Fruit fly (Drosophila melanogaster) whole organism, wandering third instar larva: ENCODE measurements around the gene Ugt304A1.
A peak's percentile ranks its signal among the peaks of the same experiment; 100 is the strongest.

Experiments used
- Abd-B ChIP-seq: fragments of >200 bp; optimal IDR thresholded peaks from 2 replicates; lab custom pipeline; 2017; ENCODE audit warnings: missing biosample characterization, missing genetic modification characterization
- CG32264 ChIP-seq: fragments of 200-800 bp; sonication (Bioruptor generic); optimal IDR thresholded peaks from 2 replicates; lab custom pipeline; 2016; ENCODE audit warnings: missing biosample characterization, missing genetic modification characterization
- CG9705 ChIP-seq: fragments of 200-800 bp; sonication (Bioruptor generic); optimal IDR thresholded peaks from 2 replicates; lab custom pipeline; 2018; ENCODE audit warnings: missing biosample characterization, mild to moderate bottlenecking, missing genetic modification characterization
- CrebA ChIP-seq: fragments of 200-800 bp; sonication (Bioruptor generic); optimal IDR thresholded peaks from 2 replicates; lab custom pipeline; 2016; ENCODE audit warnings: missing biosample characterization, mild to moderate bottlenecking, missing genetic modification characterization, borderline replicate concordance
- Dfd ChIP-seq: fragments of >200 bp; optimal IDR thresholded peaks from 2 replicates; lab custom pipeline; 2017; ENCODE audit warnings: missing biosample characterization, missing genetic modification characterization
- Dif ChIP-seq: fragments of 200-275, 200-300 bp; sonication (Bioruptor generic); optimal IDR thresholded peaks from 2 replicates; lab custom pipeline; 2018; ENCODE audit warnings: missing biosample characterization, missing genetic modification characterization; ENCODE audit not compliant: partially characterized antibody
- GATAd ChIP-seq: sonication (Bioruptor generic); optimal IDR thresholded peaks from 2 replicates; lab custom pipeline; 2016; ENCODE audit warnings: missing biosample characterization, missing genetic modification characterization
- HLH106 ChIP-seq: fragments of 200-800 bp; optimal IDR thresholded peaks from 3 replicates; lab custom pipeline; 2019; ENCODE audit warnings: missing biosample characterization, mild to moderate bottlenecking, missing genetic modification characterization, moderate library complexity
- Hnf4 ChIP-seq: fragments of 200-800 bp; sonication (Bioruptor generic); optimal IDR thresholded peaks from 2 replicates; lab custom pipeline; 2016; ENCODE audit warnings: missing biosample characterization, mild to moderate bottlenecking, missing genetic modification characterization
- Hr78 ChIP-seq: fragments of >200 bp; optimal IDR thresholded peaks from 2 replicates; lab custom pipeline; 2017; ENCODE audit warnings: missing biosample characterization, missing genetic modification characterization
- Hr83 ChIP-seq: fragments of 200-300 bp; sonication (Bioruptor generic); optimal IDR thresholded peaks from 2 replicates; lab custom pipeline; 2016; ENCODE audit warnings: missing biosample characterization, mild to moderate bottlenecking, missing genetic modification characterization, moderate library complexity; ENCODE audit not compliant: poor library complexity, severe bottlenecking
- Jra ChIP-seq: sonication (Bioruptor generic); optimal IDR thresholded peaks from 2 replicates; lab custom pipeline; 2016; ENCODE audit warnings: missing biosample characterization, missing genetic modification characterization
- Mio ChIP-seq: sonication (Bioruptor generic); optimal IDR thresholded peaks from 2 replicates; lab custom pipeline; 2016; ENCODE audit warnings: missing biosample characterization, missing genetic modification characterization
- Myc ChIP-seq: fragments of >200 bp; optimal IDR thresholded peaks from 2 replicates; lab custom pipeline; 2017
- N ChIP-seq: fragments of >200 bp; optimal IDR thresholded peaks from 2 replicates; lab custom pipeline; 2018; ENCODE audit warnings: missing biosample characterization, missing external identifiers, missing genetic modification characterization
- OdsH ChIP-seq: fragments of 200-800 bp; sonication (Bioruptor generic); optimal IDR thresholded peaks from 2 replicates; lab custom pipeline; 2016; ENCODE audit warnings: missing biosample characterization, mild to moderate bottlenecking, missing genetic modification characterization
- Rel ChIP-seq, 2 experiments: fragments of 200-800 bp; sonication (Bioruptor generic) in 1 of 2; optimal IDR thresholded peaks; 2 replicates in 1 of 2; 3 replicates in 1 of 2; lab custom pipeline; 2016 to 2019; ENCODE audit warnings: mild to moderate bottlenecking in 2 of 2, missing biosample characterization in 2 of 2, missing genetic modification characterization in 2 of 2, moderate library complexity in 1 of 2
- Sp1 ChIP-seq: fragments of 200-800 bp; sonication (Bioruptor generic); optimal IDR thresholded peaks from 3 replicates; lab custom pipeline; 2019; ENCODE audit warnings: missing biosample characterization, mild to moderate bottlenecking, missing genetic modification characterization, moderate library complexity
- Vsx2 ChIP-seq: fragments of 200-300, 225-300 bp; sonication (Bioruptor generic); optimal IDR thresholded peaks from 2 replicates; lab custom pipeline; 2018; ENCODE audit warnings: missing biosample characterization, missing genetic modification characterization; ENCODE audit not compliant: partially characterized antibody
- br ChIP-seq: fragments of 200-800 bp; sonication (Bioruptor generic); optimal IDR thresholded peaks from 2 replicates; lab custom pipeline; 2016; ENCODE audit warnings: missing biosample characterization, missing genetic modification characterization
- brk ChIP-seq: fragments of 200-800 bp; sonication (Bioruptor generic); optimal IDR thresholded peaks from 2 replicates; lab custom pipeline; 2016; ENCODE audit warnings: missing biosample characterization, mild to moderate bottlenecking, missing genetic modification characterization
- dl ChIP-seq, 2 experiments: fragments of 175-275, 200-275 bp in 1 of 2; fragments of 200-275 bp in 1 of 2; sonication (Bioruptor generic); optimal IDR thresholded peaks; lab custom pipeline; 2018; ENCODE audit warnings: mild to moderate bottlenecking in 2 of 2, missing biosample characterization in 2 of 2, missing genetic modification characterization in 2 of 2, moderate library complexity in 2 of 2; ENCODE audit not compliant: partially characterized antibody in 2 of 2, insufficient read depth in 1 of 2
- dmrt93B ChIP-seq: fragments of 200-800 bp; sonication (Bioruptor generic); optimal IDR thresholded peaks from 2 replicates; lab custom pipeline; 2018; ENCODE audit warnings: missing biosample characterization, mild to moderate bottlenecking, missing genetic modification characterization
- dsf ChIP-seq: sonication (Bioruptor generic); optimal IDR thresholded peaks from 2 replicates; lab custom pipeline; 2016; ENCODE audit warnings: missing biosample characterization, missing genetic modification characterization, borderline replicate concordance
- ey ChIP-seq: fragments of 200-800 bp; sonication (Bioruptor generic); optimal IDR thresholded peaks from 2 replicates; lab custom pipeline; 2016; ENCODE audit warnings: missing biosample characterization, missing genetic modification characterization
- foxo ChIP-seq, 2 experiments: fragments of 200-800 bp; sonication (Bioruptor generic); optimal IDR thresholded peaks; 2 replicates in 1 of 2; 3 replicates in 1 of 2; lab custom pipeline; 2016 to 2017; ENCODE audit warnings: missing biosample characterization in 2 of 2, missing genetic modification characterization in 2 of 2
- fru ChIP-seq: fragments of 200-800 bp; sonication (Bioruptor generic); optimal IDR thresholded peaks from 3 replicates; lab custom pipeline; 2016; ENCODE audit warnings: missing biosample characterization, mild to moderate bottlenecking, missing genetic modification characterization
- h ChIP-seq: fragments of 200-800 bp; sonication (Bioruptor generic); optimal IDR thresholded peaks from 3 replicates; lab custom pipeline; 2016; ENCODE audit warnings: missing biosample characterization, mild to moderate bottlenecking, missing genetic modification characterization
- jim ChIP-seq: fragments of 175-275, 200-325 bp; sonication (Bioruptor generic); optimal IDR thresholded peaks from 2 replicates; lab custom pipeline; 2016; ENCODE audit warnings: missing biosample characterization, mild to moderate bottlenecking, missing genetic modification characterization
- lola ChIP-seq: fragments of >200 bp; optimal IDR thresholded peaks from 2 replicates; lab custom pipeline; 2017; ENCODE audit warnings: missing biosample characterization, missing genetic modification characterization
- pan ChIP-seq: fragments of >200 bp; optimal IDR thresholded peaks from 2 replicates; lab custom pipeline; 2017
- psq ChIP-seq: fragments of 200-800 bp; sonication (Bioruptor generic); optimal IDR thresholded peaks from 3 replicates; lab custom pipeline; 2017; ENCODE audit warnings: missing biosample characterization, mild to moderate bottlenecking, missing genetic modification characterization, moderate library complexity
- rgr ChIP-seq: fragments of 200-800 bp; sonication (Bioruptor generic); optimal IDR thresholded peaks from 3 replicates; lab custom pipeline; 2016; ENCODE audit warnings: missing biosample characterization, mild to moderate bottlenecking, missing genetic modification characterization
- sage ChIP-seq: fragments of 200-800 bp; sonication (Bioruptor generic); optimal IDR thresholded peaks from 2 replicates; lab custom pipeline; 2016; ENCODE audit warnings: missing biosample characterization, mild to moderate bottlenecking, missing genetic modification characterization
- sv ChIP-seq: fragments of 200-800 bp; sonication (Bioruptor generic); optimal IDR thresholded peaks from 3 replicates; lab custom pipeline; 2016; ENCODE audit warnings: missing biosample characterization, missing genetic modification characterization
- tai ChIP-seq: sonication (Bioruptor generic); optimal IDR thresholded peaks from 2 replicates; lab custom pipeline; 2016; ENCODE audit warnings: missing biosample characterization, missing genetic modification characterization
- usp ChIP-seq: fragments of >200 bp; optimal IDR thresholded peaks from 2 replicates; lab custom pipeline; 2017; ENCODE audit warnings: missing biosample characterization, missing genetic modification characterization
- woc ChIP-seq: sonication (Bioruptor generic); optimal IDR thresholded peaks from 2 replicates; lab custom pipeline; 2016; ENCODE audit warnings: missing biosample characterization, mild to moderate bottlenecking, missing genetic modification characterization

Gene Ugt304A1

dm6 chr3R:11214449-11214950, 39.3 kb upstream of the Ugt304A1 start, which contains the start of gene ZnT86D:
TSS of gene ZnT86D (minus strand) at chr3R:11214539.
- TF ChIP-seq N (GFP tag; lab: Kevin White, UChicago) (no peak), Vsx2 (no peak), Mio (GFP tag; lab: Kevin White, UChicago) (no peak), dmrt93B (GFP tag; lab: Kevin White, UChicago) (peak; percentile 39), Hr83 (GFP tag; lab: Kevin White, UChicago) (peak; percentile 39), woc (GFP tag; lab: Kevin White, UChicago) (peak; percentile 96), CG9705 (peak; percentile 59), Hnf4 (GFP tag; lab: Kevin White, UChicago) (peak; percentile 44), rgr (GFP tag; lab: Kevin White, UChicago) (peak; percentile 63), h (peak; percentile 73), Jra (peak; percentile 22), dsf (GFP tag; lab: Kevin White, UChicago) (no peak), Sp1 (GFP tag; lab: Kevin White, UChicago) (peak; percentile 81), CrebA (GFP tag; lab: Kevin White, UChicago) (no peak), HLH106 (tag; lab: Kevin White, UChicago) (peak; percentile 84), lola (GFP tag; lab: Kevin White, UChicago) (no peak), Rel (GFP tag; optimal IDR thresholded peaks at IDR 0.05; lab: Kevin White, UChicago) (no peak), Rel (tag; optimal IDR thresholded peaks at IDR 0.05; lab: Kevin White, UChicago) (peak; percentile 44), tai (no peak), psq (GFP tag; lab: Kevin White, UChicago) (peak; percentile 78), pan (no peak), ey (GFP tag; lab: Kevin White, UChicago) (peak; percentile 61), br (GFP tag; lab: Kevin White, UChicago) (peak; percentile 75), jim (no peak), Dif (no peak), CG32264 (GFP tag; lab: Kevin White, UChicago) (peak; percentile 30), Hr78 (GFP tag; lab: Kevin White, UChicago) (no peak), fru (GFP tag; lab: Kevin White, UChicago) (peak; percentile 86), OdsH (peak; percentile 33), Myc (lab: Kevin White, UChicago) (peak; percentile 58), GATAd (no peak), usp (GFP tag; lab: Kevin White, UChicago) (no peak), foxo (GFP tag; optimal IDR thresholded peaks at IDR 0.05; lab: Kevin White, UChicago) (peak in 1 of 2 experiments; percentile 64)

- TF ChIP-seq sage (GFP tag; lab: Kevin White, UChicago) (no peak), Abd-B (GFP tag; lab: Kevin White, UChicago) (no peak), dl (GFP tag; optimal IDR thresholded peaks at IDR 0.05; lab: Kevin White, UChicago; ENCODE audit: insufficient read depth in 1 of 2, partially characterized antibody in 2 of 2) (peak in 1 of 2 experiments; percentile 4), Hnf4 (GFP tag; lab: Kevin White, UChicago) (peak; percentile 61), Hr78 (GFP tag; lab: Kevin White, UChicago) (no peak), sv (GFP tag; lab: Kevin White, UChicago) (peak; percentile 55), Rel (GFP tag; optimal IDR thresholded peaks at IDR 0.05; lab: Kevin White, UChicago) (no peak), Rel (tag; optimal IDR thresholded peaks at IDR 0.05; lab: Kevin White, UChicago) (peak; percentile 64), jim (no peak), N (GFP tag; lab: Kevin White, UChicago) (no peak), br (GFP tag; lab: Kevin White, UChicago) (peak; percentile 36), psq (GFP tag; lab: Kevin White, UChicago) (peak; percentile 63), fru (GFP tag; lab: Kevin White, UChicago) (peak; percentile 60), Vsx2 (no peak), rgr (GFP tag; lab: Kevin White, UChicago) (peak; percentile 77), lola (GFP tag; lab: Kevin White, UChicago) (no peak), woc (GFP tag; lab: Kevin White, UChicago) (peak; percentile 82), CrebA (GFP tag; lab: Kevin White, UChicago) (no peak), foxo (GFP tag; optimal IDR thresholded peaks at IDR 0.05; lab: Kevin White, UChicago) (peak in 1 of 2 experiments; percentile 80), brk (GFP tag; lab: Kevin White, UChicago) (no peak), Myc (lab: Kevin White, UChicago) (peak; percentile 71), Dif (no peak), Hr83 (GFP tag; lab: Kevin White, UChicago) (peak; percentile 66), dmrt93B (GFP tag; lab: Kevin White, UChicago) (peak; percentile 41), OdsH (peak; percentile 62), Sp1 (GFP tag; lab: Kevin White, UChicago) (peak; percentile 59), Mio (GFP tag; lab: Kevin White, UChicago) (no peak), CG32264 (GFP tag; lab: Kevin White, UChicago) (no peak), Dfd (GFP tag; lab: Kevin White, UChicago) (no peak), CG9705 (peak; percentile 40), HLH106 (tag; lab: Kevin White, UChicago) (peak; percentile 73), h (peak; percentile 74), tai (no peak), usp (GFP tag; lab: Kevin White, UChicago) (no peak), ey (GFP tag; lab: Kevin White, UChicago) (peak; percentile 65), Jra (peak; percentile 88)
Observed at dm6 chr3R:11211291-11212061, 36.3 kb upstream of the Ugt304A1 start.
